Worm (Caenorhabditis elegans) whole organism, L4 larva: Measurements from ENCODE around the gene ttr-43.
A peak's percentile ranks its signal among the peaks of the same experiment; 100 is the strongest.

Experiments used
- D1046.2 ChIP-seq: fragments of 200-800 bp; sonication (Bioruptor generic); IDR thresholded peaks from 2 replicates; pipeline ENCODE4 v1.3.6; 2022; ENCODE audit warnings: missing genetic modification characterization, missing compliant biosample characterization
- ama-1 ChIP-seq: fragments of 150-350 bp; optimal IDR thresholded peaks from 2 replicates; lab custom pipeline; 2014; ENCODE audit warnings: inconsistent platforms, mixed read lengths
- dpl-1 ChIP-seq: fragments of 150-350 bp; optimal IDR thresholded peaks from 2 replicates; lab custom pipeline; 2014; ENCODE audit warnings: missing biosample characterization, missing genetic modification reagents, missing genetic modification characterization
- hlh-30 ChIP-seq: sonication (generic microtip); optimal IDR thresholded peaks from 2 replicates; lab custom pipeline; 2017; ENCODE audit warnings: antibody characterized with exemption, mild to moderate bottlenecking, missing genetic modification characterization, missing compliant biosample characterization; ENCODE audit not compliant: insufficient read depth
- hmg-1.1 ChIP-seq: fragments of 200-800 bp; sonication (Bioruptor generic); IDR thresholded peaks from 2 replicates; pipeline ENCODE4 v1.3.6; 2022; ENCODE audit warnings: missing genetic modification reagents, missing genetic modification characterization, missing compliant biosample characterization
- lin-15B ChIP-seq: fragments of 150-350 bp; sonication (generic microtip); optimal IDR thresholded peaks from 3 replicates; lab custom pipeline; 2014; ENCODE audit warnings: missing biosample characterization, missing genetic modification characterization
- madf-5 ChIP-seq, 2 experiments: fragments of 200-800 bp; sonication (Bioruptor generic); IDR thresholded peaks; 2 replicates each; pipeline ENCODE4 v1.3.6; 2022; ENCODE audit warnings: missing compliant biosample characterization in 2 of 2, missing genetic modification characterization in 2 of 2
- nhr-237 ChIP-seq: sonication (generic microtip); optimal IDR thresholded peaks from 2 replicates; lab custom pipeline; 2017; ENCODE audit warnings: missing biosample characterization, missing genetic modification characterization
- ztf-11 ChIP-seq: fragments of 150-350 bp; optimal IDR thresholded peaks from 2 replicates; lab custom pipeline; 2014; ENCODE audit warnings: missing biosample characterization, missing genetic modification characterization

DNA sequence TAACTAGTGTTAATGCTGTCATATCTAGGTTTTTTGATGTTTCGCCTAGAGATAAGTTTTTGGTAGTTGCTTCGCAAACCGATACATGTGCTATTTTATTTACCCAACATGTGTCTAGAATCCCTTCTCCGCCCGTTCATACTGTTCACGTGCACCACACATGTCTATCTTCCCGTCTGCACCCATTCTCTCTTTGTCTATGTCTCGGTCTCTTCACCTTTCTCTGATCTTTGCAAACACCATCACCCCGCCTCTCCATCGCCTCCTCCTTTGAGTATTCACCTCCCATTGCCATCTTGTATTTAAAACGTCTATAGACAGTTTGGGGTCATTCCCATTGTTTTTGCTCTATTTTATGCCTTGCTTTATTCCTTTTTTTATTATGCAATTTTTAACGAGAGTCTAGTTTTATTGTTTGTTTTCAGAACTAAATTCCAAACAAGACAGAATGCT is 46.8 kb upstream of the ttr-43 start, which contains the start of gene F56H9.2:
- TF ChIP-seq nhr-237 (no peak), ztf-11 (tag; lab: Kevin White, UChicago) (no peak), ama-1 (lab: Kevin White, UChicago) (peak; percentile 69), hmg-1.1 (GFP tag; lab: Robert Waterston, UW) (0 out of 2 replicates have a peak, but pooled peaks have one; percentile 34), lin-15B (tag; lab: Kevin White, UChicago) (no peak), dpl-1 (GFP tag; lab: Kevin White, UChicago) (peak; percentile 40), madf-5 (GFP tag; IDR thresholded peaks at IDR 0.05; lab: Robert Waterston, UW) (no peak), hlh-30 (tag; lab: Kevin White, UChicago) (peak; percentile 94), D1046.2 (GFP tag; lab: Robert Waterston, UW) (no peak)
